Fruit fly (Drosophila melanogaster) whole organism: ENCODE results near the gene Gdh.

Experiments
- Dll ChIP-seq: fragments of >200 bp; optimal IDR thresholded peaks from 2 replicates; lab custom pipeline; 2017
- EcR ChIP-seq, 2 experiments: fragments of >200 bp; optimal IDR thresholded peaks; 2 replicates each; lab custom pipeline; 2017; ENCODE audit warnings: missing biosample characterization in 2 of 2, missing genetic modification characterization in 2 of 2, missing genetic modification reagents in 2 of 2
- usp ChIP-seq: fragments of >200 bp; optimal IDR thresholded peaks from 2 replicates; lab custom pipeline; 2017; ENCODE audit warnings: missing biosample characterization, missing genetic modification characterization, mixed read lengths

dm6 chr3R:23920387-23920786, 22.5 kb downstream of the Gdh start:
- TF ChIP-seq EcR (GFP tag; optimal IDR thresholded peaks at IDR 0.05; lab: Kevin White, UChicago) (no peak), Dll (lab: Kevin White, UChicago) (no peak), usp (no peak)
